Worm (Caenorhabditis elegans): ENCODE data around the gene mpz-4.

mpz-4 gene

ce11 chrIV:4809813-4810212 lies 17.3 kb downstream of the mpz-4 start, which contains the start of gene H06H21.37:
Gene H06H21.37, minus strand, starts transcription at chrIV:4809974.
- no peak for TF ChIP-seq unc-62 (GFP tag; optimal IDR thresholded peaks at IDR 0.05)

ce11 chrIV:4809397-4809796 lies 17.7 kb downstream of the mpz-4 start, which contains the start of gene ubxn-6:
Gene ubxn-6, minus strand, starts transcription at chrIV:4809497.
- TF ChIP-seq unc-62 (GFP tag; optimal IDR thresholded peaks at IDR 0.05) = no peak

- no peak for TF ChIP-seq unc-62 (GFP tag; optimal IDR thresholded peaks at IDR 0.05)
Measured at ce11 chrIV:4807219-4807618, 19.9 kb downstream of the mpz-4 start, which contains the start of gene H06H21.11. Gene H06H21.11, minus strand, starts transcription at chrIV:4807319.

ce11 chrIV:4806486-4806885 lies 20.6 kb downstream of the mpz-4 start, which contains the start of gene dpf-5:
Gene dpf-5, minus strand, starts transcription at chrIV:4806586.
- no peak for TF ChIP-seq unc-62 (GFP tag; optimal IDR thresholded peaks at IDR 0.05)

- no peak for TF ChIP-seq unc-62 (GFP tag; optimal IDR thresholded peaks at IDR 0.05)
Measured at ce11 chrIV:4802494-4802893, 24.6 kb downstream of the mpz-4 start, which contains the start of gene dpf-7. Gene dpf-7, minus strand, starts transcription at chrIV:4802594.

ce11 chrIV:4799114-4799513 lies 28.0 kb downstream of the mpz-4 start, which contains the start of gene eor-1:
Gene eor-1, minus strand, starts transcription at chrIV:4799178.
- no peak for TF ChIP-seq unc-62 (GFP tag; optimal IDR thresholded peaks at IDR 0.05)

- TF ChIP-seq unc-62 (GFP tag; optimal IDR thresholded peaks at IDR 0.05) = no peak
Measured at ce11 chrIV:4795111-4795510, 32.0 kb downstream of the mpz-4 start.

- no peak for TF ChIP-seq unc-62 (GFP tag; optimal IDR thresholded peaks at IDR 0.05)
Measured at ce11 chrIV:4789445-4789844, 37.7 kb downstream of the mpz-4 start, which contains the start of gene R11E3.1. Gene R11E3.1, plus strand, starts transcription at chrIV:4789745.

ce11 chrIV:4788332-4788731 lies 38.8 kb downstream of the mpz-4 start, which contains the start of gene nhr-104:
Gene nhr-104, minus strand, starts transcription at chrIV:4788692.
- TF ChIP-seq unc-62 (GFP tag; optimal IDR thresholded peaks at IDR 0.05) = no peak

ce11 chrIV:4781123-4781522 lies 46.0 kb downstream of the mpz-4 start:
- TF ChIP-seq unc-62 (GFP tag; optimal IDR thresholded peaks at IDR 0.05) = no peak

ce11 chrIV:4780129-4780528 lies 47.0 kb downstream of the mpz-4 start, which contains the start of gene set-15:
Gene set-15, minus strand, starts transcription at chrIV:4780229.
- TF ChIP-seq unc-62 (GFP tag; optimal IDR thresholded peaks at IDR 0.05) = no peak

- TF ChIP-seq unc-62 (GFP tag; optimal IDR thresholded peaks at IDR 0.05) = no peak
Measured at ce11 chrIV:4776501-4776900, 50.6 kb downstream of the mpz-4 start.

- TF ChIP-seq unc-62 (GFP tag; optimal IDR thresholded peaks at IDR 0.05) = no peak
Measured at ce11 chrIV:4776001-4776400, 51.1 kb downstream of the mpz-4 start, which contains the start of gene R11E3.19. Gene R11E3.19, minus strand, starts transcription at chrIV:4776101.

Measured in whole organism, dauer.